Worm (Caenorhabditis elegans): Measurements from ENCODE around the gene cdr-4.

DNA sequence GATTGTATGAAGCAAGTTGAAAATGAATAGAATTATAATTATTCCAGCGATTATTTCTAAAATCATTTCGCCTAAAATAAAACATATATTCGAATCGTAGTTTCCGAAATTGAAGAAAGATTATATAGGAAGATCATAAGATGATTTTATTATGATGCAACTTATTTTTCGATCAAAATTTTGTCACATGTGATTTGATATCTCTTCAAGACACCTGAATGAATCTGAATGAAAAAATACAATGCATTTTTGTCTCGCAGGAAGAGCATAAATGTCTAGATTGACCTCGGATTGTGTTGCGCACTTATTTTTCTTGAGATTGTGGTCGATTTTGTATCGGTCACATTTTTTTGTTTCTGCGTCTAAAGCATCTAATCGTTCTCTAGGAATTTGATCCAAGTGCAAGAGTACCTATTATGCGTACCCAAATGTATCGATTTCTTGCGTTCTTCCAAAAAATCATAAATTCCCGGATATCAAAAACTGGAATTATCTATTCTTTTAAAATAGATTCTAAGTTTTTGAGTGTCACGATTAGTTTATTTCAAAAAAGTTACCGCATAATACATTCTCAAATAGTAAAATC lies 2.1 kb upstream of the cdr-4 start, which contains the start of gene hrg-2:
- TF ChIP-seq unc-62 (GFP tag; optimal IDR thresholded peaks at IDR 0.05) (no peak), ceh-43 (GFP tag; optimal IDR thresholded peaks at IDR 0.05) (no peak), mep-1 (tag; optimal IDR thresholded peaks at IDR 0.05) (no peak), lsy-2 (tag; optimal IDR thresholded peaks at IDR 0.05) (no peak), hlh-1 (tag; optimal IDR thresholded peaks at IDR 0.05) (no peak), nhr-28 (tag; optimal IDR thresholded peaks at IDR 0.05) (no peak)
